Fruit fly (Drosophila melanogaster): ENCODE results near the gene Ude.

Gene Ude

dm6 chr3R:24787042-24787565 is 12.4 kb downstream of the Ude start, which contains the start of gene CG5805 (continued):
- TF ChIP-seq CG10543 (GFP tag; optimal IDR thresholded peaks at IDR 0.05): peak; percentile 86
- TF ChIP-seq mam (GFP tag; optimal IDR thresholded peaks at IDR 0.05): peak; percentile 61
- peak; percentile 57 for TF ChIP-seq Deaf1 (tag; optimal IDR thresholded peaks at IDR 0.05)
- peak; percentile 55 for TF ChIP-seq CG9215 (GFP tag; IDR thresholded peaks at IDR 0.05)
- TF ChIP-seq psq (GFP tag; optimal IDR thresholded peaks at IDR 0.05): peak; percentile 68
- peak; percentile 61 for TF ChIP-seq zfh2 (GFP tag; optimal IDR thresholded peaks at IDR 0.05)
- TF ChIP-seq D19A (tag; optimal IDR thresholded peaks at IDR 0.05): no peak
- peak; percentile 69 for TF ChIP-seq grn (GFP tag; optimal IDR thresholded peaks at IDR 0.05)
- peak; percentile 94 for TF ChIP-seq CG7987 (GFP tag; optimal IDR thresholded peaks at IDR 0.05)
- peak; percentile 91 for TF ChIP-seq CG4617 (GFP tag; optimal IDR thresholded peaks at IDR 0.05; ENCODE audit: borderline replicate concordance)
- TF ChIP-seq emc (GFP tag; optimal IDR thresholded peaks at IDR 0.05): peak; percentile 81
- peak; percentile 69 for TF ChIP-seq Dip3 (GFP tag; optimal IDR thresholded peaks at IDR 0.05)
- TF ChIP-seq CG7745 (tag; optimal IDR thresholded peaks at IDR 0.05): no peak
- TF ChIP-seq sd (tag; optimal IDR thresholded peaks at IDR 0.05): peak; percentile 66
- peak; percentile 50 for TF ChIP-seq pfk (GFP tag; optimal IDR thresholded peaks at IDR 0.05)
- TF ChIP-seq Elba2 (GFP tag; optimal IDR thresholded peaks at IDR 0.05): peak; percentile 81
- peak; percentile 79 for TF ChIP-seq CG3407 (GFP tag; optimal IDR thresholded peaks at IDR 0.05)
- TF ChIP-seq hth (optimal IDR thresholded peaks at IDR 0.05): no peak
- no peak for TF ChIP-seq Dip2 (GFP tag; IDR thresholded peaks at IDR 0.05)
- peak; percentile 61 for TF ChIP-seq gcm2 (GFP tag; optimal IDR thresholded peaks at IDR 0.05)
- peak; percentile 80 for TF ChIP-seq Side (GFP tag; optimal IDR thresholded peaks at IDR 0.05)
- TF ChIP-seq Meics (GFP tag; optimal IDR thresholded peaks at IDR 0.05): peak; percentile 94
- TF ChIP-seq yki (optimal IDR thresholded peaks at IDR 0.05): no peak
- TF ChIP-seq NK7.1 (GFP tag; optimal IDR thresholded peaks at IDR 0.05): peak; percentile 70
- peak; percentile 86 for TF ChIP-seq CG12391 (tag; optimal IDR thresholded peaks at IDR 0.05)
- TF ChIP-seq CG6791 (GFP tag; IDR thresholded peaks at IDR 0.05; ENCODE audit: partially characterized antibody): peak; percentile 43; the same call in 2 of the 3 replicates
- peak; percentile 99 for TF ChIP-seq Ets65A (GFP tag)
- peak; percentile 78; the same call in 1 of the 2 replicates for TF ChIP-seq CG32772 (GFP tag; IDR thresholded peaks at IDR 0.05)
- TF ChIP-seq CG18599 (GFP tag; optimal IDR thresholded peaks at IDR 0.05): peak; percentile 84
- TF ChIP-seq CG10979 (tag; optimal IDR thresholded peaks at IDR 0.05): peak; percentile 73
- TF ChIP-seq zfh1 (GFP tag; IDR thresholded peaks at IDR 0.05): peak; percentile 85
- no peak for TF ChIP-seq tup (GFP tag; optimal IDR thresholded peaks at IDR 0.05)
- TF ChIP-seq CG17829 (tag; optimal IDR thresholded peaks at IDR 0.05): peak; percentile 65
- TF ChIP-seq Blimp-1 (GFP tag; optimal IDR thresholded peaks at IDR 0.05): peak; percentile 53
- TF ChIP-seq sqz (GFP tag; optimal IDR thresholded peaks at IDR 0.05): no peak
- peak; percentile 73 for TF ChIP-seq CG9609 (GFP tag; optimal IDR thresholded peaks at IDR 0.05)
- no peak for TF ChIP-seq CG10565 (GFP tag; optimal IDR thresholded peaks at IDR 0.05)
- TF ChIP-seq ash1 (GFP tag; optimal IDR thresholded peaks at IDR 0.05): peak; percentile 82
- TF ChIP-seq Nf-YC (tag; optimal IDR thresholded peaks at IDR 0.05): no peak
- TF ChIP-seq CG6254 (GFP tag; optimal IDR thresholded peaks at IDR 0.05): peak; percentile 81
- peak; percentile 58 for TF ChIP-seq slp2 (GFP tag; optimal IDR thresholded peaks at IDR 0.05)
- peak; percentile 66 for TF ChIP-seq CG1647 (GFP tag; optimal IDR thresholded peaks at IDR 0.05)
- TF ChIP-seq chn (GFP tag; optimal IDR thresholded peaks at IDR 0.05): peak; percentile 64
- TF ChIP-seq Mes4 (GFP tag; optimal IDR thresholded peaks at IDR 0.05): peak; percentile 75
- peak; percentile 53 for TF ChIP-seq CG10959 (GFP tag; IDR thresholded peaks at IDR 0.05)
- TF ChIP-seq CG3726 (GFP tag; IDR thresholded peaks at IDR 0.05): peak; percentile 52; the same call in 1 of the 3 replicates
- no peak for TF ChIP-seq CG8478 (optimal IDR thresholded peaks at IDR 0.05)
- TF ChIP-seq CG34376 (GFP tag; optimal IDR thresholded peaks at IDR 0.05): peak; percentile 91
- peak; percentile 70 for TF ChIP-seq CG4707 (GFP tag; optimal IDR thresholded peaks at IDR 0.05)
- TF ChIP-seq CG12299 (tag; optimal IDR thresholded peaks at IDR 0.05): peak; percentile 53
- TF ChIP-seq ab (GFP tag; optimal IDR thresholded peaks at IDR 0.05): no peak

Data from whole organism, embryonic.